Worm (Caenorhabditis elegans) whole organism, L1 larva: ENCODE results near the gene F21C10.9.

Experiments used
- C04F5.9 ChIP-seq: sonication (generic microtip); optimal IDR thresholded peaks from 2 replicates; lab custom pipeline; 2016; ENCODE audit warnings: missing genetic modification characterization, missing compliant biosample characterization
- C34B4.2 ChIP-seq: sonication (generic microtip); optimal IDR thresholded peaks from 2 replicates; lab custom pipeline; 2017; ENCODE audit warnings: mild to moderate bottlenecking, missing genetic modification characterization, missing compliant biosample characterization
- F16B12.6 ChIP-seq: fragments of 150-350 bp; optimal IDR thresholded peaks from 2 replicates; lab custom pipeline; 2014; ENCODE audit warnings: missing biosample characterization, missing genetic modification characterization
- Y116A8C.19 ChIP-seq: sonication (generic microtip); optimal IDR thresholded peaks from 2 replicates; lab custom pipeline; 2016; ENCODE audit warnings: missing compliant biosample characterization, missing genetic modification characterization, borderline replicate concordance
- aha-1 ChIP-seq: fragments of 150-350 bp; optimal IDR thresholded peaks from 2 replicates; lab custom pipeline; 2014; ENCODE audit warnings: missing biosample characterization, missing genetic modification characterization
- alr-1 ChIP-seq: fragments of 200-800 bp; sonication (Bioruptor generic); optimal IDR thresholded peaks from 2 replicates; lab custom pipeline; 2018; ENCODE audit warnings: borderline replicate concordance, mild to moderate bottlenecking, missing genetic modification characterization, missing compliant biosample characterization
- blmp-1 ChIP-seq: fragments of 150-350 bp; optimal IDR thresholded peaks from 2 replicates; lab custom pipeline; 2014; ENCODE audit warnings: missing biosample characterization, missing genetic modification characterization
- ceh-63 ChIP-seq: fragments of 200-800 bp; sonication (Bioruptor generic); optimal IDR thresholded peaks from 2 replicates; lab custom pipeline; 2018; ENCODE audit warnings: mild to moderate bottlenecking, missing genetic modification characterization, missing compliant biosample characterization
- ceh-8 ChIP-seq: fragments of 200-800 bp; sonication (Bioruptor generic); optimal IDR thresholded peaks from 2 replicates; lab custom pipeline; 2018; ENCODE audit warnings: mild to moderate bottlenecking, missing genetic modification characterization, moderate library complexity, missing compliant biosample characterization
- ceh-82 ChIP-seq, 3 experiments: fragments of 150-350 bp in 1 of 3; sonication (generic microtip) in 2 of 3; optimal IDR thresholded peaks; 2 replicates each; lab custom pipeline; 2014 to 2017; ENCODE audit warnings: missing biosample characterization in 3 of 3, missing genetic modification characterization in 3 of 3
- ceh-90 ChIP-seq: sonication (generic microtip); optimal IDR thresholded peaks from 2 replicates; lab custom pipeline; 2016; ENCODE audit warnings: missing genetic modification characterization, missing compliant biosample characterization
- ces-1 ChIP-seq: fragments of 150-350 bp; optimal IDR thresholded peaks from 2 replicates; lab custom pipeline; 2014; ENCODE audit warnings: missing biosample characterization, missing genetic modification reagents, missing genetic modification characterization
- dsc-1 ChIP-seq: sonication (generic microtip); optimal IDR thresholded peaks from 2 replicates; lab custom pipeline; 2016; ENCODE audit warnings: mild to moderate bottlenecking, missing genetic modification characterization, missing compliant biosample characterization
- efl-3 ChIP-seq: fragments of 200-800 bp; sonication (Bioruptor generic); optimal IDR thresholded peaks from 2 replicates; lab custom pipeline; 2018; ENCODE audit warnings: mild to moderate bottlenecking, missing genetic modification characterization, missing compliant biosample characterization
- egl-13 ChIP-seq: sonication (generic microtip); optimal IDR thresholded peaks from 2 replicates; lab custom pipeline; 2016; ENCODE audit warnings: missing genotype, missing genetic modification reagents, missing genetic modification characterization, missing compliant biosample characterization
- elt-2 ChIP-seq: sonication (generic microtip); optimal IDR thresholded peaks from 2 replicates; lab custom pipeline; 2016; ENCODE audit warnings: missing genetic modification characterization, mild to moderate bottlenecking, inconsistent platforms, missing compliant biosample characterization, missing genetic modification reagents
- fkh-10 ChIP-seq: sonication (generic microtip); optimal IDR thresholded peaks from 2 replicates; lab custom pipeline; 2017; ENCODE audit warnings: missing biosample characterization, missing genetic modification reagents, missing genetic modification characterization
- fos-1 ChIP-seq: fragments of 150-350 bp; optimal IDR thresholded peaks from 2 replicates; lab custom pipeline; 2014; ENCODE audit warnings: missing biosample characterization, missing genetic modification characterization
- grh-1 ChIP-seq: fragments of 200-800 bp; sonication (Bioruptor generic); IDR thresholded peaks from 2 replicates; pipeline ENCODE4 v1.3.6; 2022; ENCODE audit warnings: missing genetic modification reagents, missing genetic modification characterization, missing compliant biosample characterization
- hlh-17 ChIP-seq: fragments of 200-800 bp; sonication (Bioruptor generic); optimal IDR thresholded peaks from 2 replicates; lab custom pipeline; 2018; ENCODE audit warnings: missing genetic modification characterization, mild to moderate bottlenecking, missing compliant biosample characterization, moderate library complexity, borderline replicate concordance
- hlh-4 ChIP-seq: sonication (generic microtip); optimal IDR thresholded peaks from 2 replicates; lab custom pipeline; 2016; ENCODE audit warnings: mild to moderate bottlenecking, missing genetic modification characterization, missing compliant biosample characterization
- hpl-2 ChIP-seq: fragments of 150-350 bp; optimal IDR thresholded peaks from 2 replicates; lab custom pipeline; 2014; ENCODE audit warnings: missing biosample characterization, missing genetic modification reagents, missing genetic modification characterization
- irx-1 ChIP-seq: sonication (generic microtip); optimal IDR thresholded peaks from 2 replicates; lab custom pipeline; 2016; ENCODE audit warnings: missing genetic modification characterization, missing compliant biosample characterization
- isw-1 ChIP-seq: fragments of 200-800 bp; sonication (Bioruptor generic); IDR thresholded peaks from 2 replicates; pipeline ENCODE4 v1.3.6; 2022; ENCODE audit warnings: missing genetic modification characterization, missing compliant biosample characterization
- jun-1 ChIP-seq: fragments of 150-350 bp; optimal IDR thresholded peaks from 2 replicates; lab custom pipeline; 2014; ENCODE audit warnings: missing biosample characterization, missing genetic modification reagents, missing genetic modification characterization
- lin-13 ChIP-seq: fragments of 150-350 bp; optimal IDR thresholded peaks from 2 replicates; lab custom pipeline; 2014; ENCODE audit warnings: missing biosample characterization, missing genetic modification reagents, missing genetic modification characterization
- lin-14 ChIP-seq: fragments of 200-800 bp; sonication (Bioruptor generic); optimal IDR thresholded peaks from 2 replicates; lab custom pipeline; 2018; ENCODE audit warnings: mild to moderate bottlenecking, missing genetic modification characterization, moderate library complexity, missing compliant biosample characterization
- lin-15B ChIP-seq: fragments of 150-350 bp; sonication (generic microtip); optimal IDR thresholded peaks from 3 replicates; lab custom pipeline; 2014; ENCODE audit warnings: missing biosample characterization, missing genetic modification characterization
- lin-35 ChIP-seq, 2 experiments: fragments of 150-350 bp; optimal IDR thresholded peaks; 2 replicates each; lab custom pipeline; 2014; ENCODE audit warnings: missing biosample characterization in 2 of 2, missing genetic modification characterization in 2 of 2, missing genetic modification reagents in 2 of 2
- mdl-1 ChIP-seq, 2 experiments: fragments of 150-350 bp; optimal IDR thresholded peaks; 2 replicates each; lab custom pipeline; 2014 to 2017; ENCODE audit warnings: missing biosample characterization in 2 of 2, missing genetic modification characterization in 2 of 2, inconsistent platforms in 1 of 2
- mef-2 ChIP-seq: fragments of 150-350 bp; optimal IDR thresholded peaks from 2 replicates; lab custom pipeline; 2014; ENCODE audit warnings: missing biosample characterization, missing genetic modification characterization
- mep-1 ChIP-seq: fragments of 150-350 bp; optimal IDR thresholded peaks from 2 replicates; lab custom pipeline; 2014; ENCODE audit warnings: missing biosample characterization, missing genetic modification characterization
- nhr-12 ChIP-seq: sonication (generic microtip); optimal IDR thresholded peaks from 2 replicates; lab custom pipeline; 2017; ENCODE audit warnings: missing biosample characterization, missing genetic modification characterization
- nhr-19 ChIP-seq: fragments of 200-800 bp; sonication (Bioruptor generic); conservative IDR thresholded peaks from 2 replicates; pipeline ENCODE4 v1.3.6; 2022; ENCODE audit warnings: missing genetic modification characterization, missing compliant biosample characterization
- nhr-28 ChIP-seq: fragments of 150-350 bp; optimal IDR thresholded peaks from 2 replicates; lab custom pipeline; 2014; ENCODE audit warnings: missing biosample characterization, missing genetic modification characterization
- nhr-71 ChIP-seq: sonication (generic microtip); optimal IDR thresholded peaks from 2 replicates; lab custom pipeline; 2016; ENCODE audit warnings: mild to moderate bottlenecking, missing genetic modification characterization, moderate library complexity, missing compliant biosample characterization
- nhr-90 ChIP-seq: sonication (generic microtip); optimal IDR thresholded peaks from 2 replicates; lab custom pipeline; 2016; ENCODE audit warnings: mild to moderate bottlenecking, missing genetic modification characterization, missing compliant biosample characterization; ENCODE audit not compliant: poor library complexity
- pag-3 ChIP-seq: sonication (generic microtip); optimal IDR thresholded peaks from 2 replicates; lab custom pipeline; 2017; ENCODE audit warnings: missing genetic modification characterization, mild to moderate bottlenecking, missing compliant biosample characterization, antibody characterized with exemption, borderline replicate concordance; ENCODE audit not compliant: insufficient read depth
- pax-3 ChIP-seq: fragments of 200-800 bp; sonication (Bioruptor generic); optimal IDR thresholded peaks from 2 replicates; lab custom pipeline; 2018; ENCODE audit warnings: mild to moderate bottlenecking, missing genetic modification characterization, moderate library complexity, missing compliant biosample characterization
- rnt-1 ChIP-seq: sonication (generic microtip); optimal IDR thresholded peaks from 2 replicates; lab custom pipeline; 2016; ENCODE audit warnings: mild to moderate bottlenecking, missing genetic modification characterization, moderate library complexity, missing compliant biosample characterization
- sox-4 ChIP-seq: sonication (generic microtip); optimal IDR thresholded peaks from 2 replicates; lab custom pipeline; 2016; ENCODE audit warnings: missing genetic modification characterization, missing compliant biosample characterization
- swsn-7 ChIP-seq: sonication (generic microtip); optimal IDR thresholded peaks from 2 replicates; lab custom pipeline; 2016; ENCODE audit warnings: missing genetic modification characterization, missing compliant biosample characterization
- tbx-2 ChIP-seq: sonication (generic microtip); optimal IDR thresholded peaks from 2 replicates; lab custom pipeline; 2016; ENCODE audit warnings: missing genetic modification characterization, missing compliant biosample characterization
- tlp-1 ChIP-seq: fragments of 150-350 bp; optimal IDR thresholded peaks from 2 replicates; lab custom pipeline; 2014; ENCODE audit warnings: missing biosample characterization, missing genetic modification characterization
- unc-130 ChIP-seq: fragments of 150-350 bp; optimal IDR thresholded peaks from 2 replicates; lab custom pipeline; 2017; ENCODE audit warnings: missing biosample characterization, missing genetic modification characterization, inconsistent platforms
- unc-30 ChIP-seq: sonication (generic microtip); optimal IDR thresholded peaks from 2 replicates; lab custom pipeline; 2017; ENCODE audit warnings: missing biosample characterization, missing genetic modification characterization
- zip-4 ChIP-seq: fragments of 200-800 bp; sonication (Bioruptor generic); optimal IDR thresholded peaks from 2 replicates; lab custom pipeline; 2018; ENCODE audit warnings: mild to moderate bottlenecking, missing genetic modification characterization, moderate library complexity, missing compliant biosample characterization

F21C10.9 gene

DNA sequence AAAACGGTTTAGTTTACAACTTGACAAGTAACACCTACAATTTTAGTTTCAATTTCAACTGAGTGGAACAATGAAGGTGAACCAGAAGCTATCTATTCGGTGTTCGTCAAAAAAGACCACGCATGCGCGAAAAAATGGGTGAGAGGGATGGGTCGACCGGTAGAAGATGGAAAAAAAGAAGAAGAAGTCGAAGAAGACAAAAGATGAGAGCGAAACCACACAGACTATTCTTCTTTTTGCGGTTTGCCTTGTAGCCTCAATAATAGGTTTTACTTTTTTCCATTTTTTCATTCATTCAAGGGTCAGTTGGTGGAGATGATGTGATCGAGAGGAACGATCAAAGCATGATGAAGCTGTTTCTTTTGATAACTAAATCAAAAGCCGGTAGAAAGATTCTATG lies 16.1 kb downstream of the F21C10.9 start:
- no peak for TF ChIP-seq nhr-12 (tag; lab: Kevin White, UChicago)
- peak; percentile 62 for TF ChIP-seq blmp-1 (tag; lab: Kevin White, UChicago)
- TF ChIP-seq, all 84 proteins: peak for 1

DNA sequence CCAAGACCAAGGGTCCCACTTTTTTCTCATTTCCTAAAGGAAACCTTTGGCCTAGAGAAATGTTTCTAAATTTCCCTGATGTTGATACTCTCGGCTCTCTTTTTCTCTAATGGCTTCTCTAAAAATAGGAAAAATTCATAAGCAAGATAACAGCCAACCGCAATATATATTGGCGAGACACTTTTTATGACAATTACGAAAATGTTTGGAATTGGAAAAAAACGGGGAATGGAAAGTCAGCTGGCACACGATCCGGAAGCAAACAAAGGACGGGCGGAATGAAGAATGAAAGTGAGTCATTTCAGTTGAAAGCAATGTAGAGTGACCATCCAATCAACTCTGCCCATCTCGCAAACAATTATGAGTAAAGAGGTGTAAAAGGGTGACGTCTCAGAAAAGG lies 17.1 kb downstream of the F21C10.9 start:
- TF ChIP-seq dsc-1 (tag; lab: Kevin White, UChicago): no peak
- TF ChIP-seq jun-1 (tag; lab: Kevin White, UChicago): peak; percentile 16
- no peak for TF ChIP-seq hpl-2 (GFP tag; lab: Kevin White, UChicago)
- no peak for TF ChIP-seq tlp-1 (tag; lab: Kevin White, UChicago)
- TF ChIP-seq elt-2 (tag; lab: Kevin White, UChicago): peak; percentile 26
- TF ChIP-seq grh-1: no peak
- TF ChIP-seq lin-14 (GFP tag; lab: Kevin White, UChicago): peak; percentile 24
- TF ChIP-seq C04F5.9 (tag; lab: Kevin White, UChicago): no peak
- TF ChIP-seq mdl-1 (tag; optimal IDR thresholded peaks at IDR 0.05; lab: Kevin White, UChicago): peak in 1 of 2 experiments; percentile 7
- no peak for TF ChIP-seq fos-1
- no peak for TF ChIP-seq fkh-10 (GFP tag; lab: Kevin White, UChicago)
- no peak for TF ChIP-seq nhr-19 (GFP tag; lab: Robert Waterston, UW)

DNA sequence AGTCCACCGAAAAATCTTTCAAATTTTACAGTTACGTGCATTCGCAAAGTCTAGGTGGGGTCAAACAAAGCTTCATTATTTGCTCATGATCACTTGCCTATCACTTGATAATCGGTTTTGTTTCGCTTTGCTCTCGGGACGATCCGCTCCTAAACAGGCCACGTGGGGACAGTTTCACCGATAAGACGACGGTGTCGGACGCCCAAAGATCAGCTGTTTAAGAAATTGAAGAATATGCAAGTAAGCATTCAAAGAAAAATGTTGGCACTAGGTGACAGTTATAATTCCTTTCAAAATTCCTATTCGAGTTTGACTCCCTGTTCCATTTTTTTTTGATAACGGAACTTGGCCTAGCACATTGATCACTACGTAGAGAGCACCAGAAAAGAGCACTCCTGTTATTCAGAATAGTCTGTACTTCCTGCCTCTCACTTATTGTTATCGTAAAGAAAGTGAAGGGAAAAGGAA lies 18.5 kb downstream of the F21C10.9 start:
- TF ChIP-seq zip-4 (GFP tag; lab: Kevin White, UChicago) (no peak), lin-14 (GFP tag; lab: Kevin White, UChicago) (peak; percentile 11), egl-13 (peak; percentile 14), C34B4.2 (no peak), mef-2 (tag; lab: Kevin White, UChicago) (no peak), pag-3 (tag; lab: Kevin White, UChicago) (no peak), lin-13 (GFP tag; lab: Kevin White, UChicago) (no peak), nhr-71 (peak; percentile 46), nhr-28 (tag; lab: Kevin White, UChicago) (no peak), ceh-8 (GFP tag; lab: Kevin White, UChicago) (no peak), hlh-4 (tag; lab: Kevin White, UChicago) (no peak), F16B12.6 (no peak), elt-2 (tag; lab: Kevin White, UChicago) (peak; percentile 97), hpl-2 (GFP tag; lab: Kevin White, UChicago) (no peak), hlh-17 (no peak), alr-1 (tag; lab: Kevin White, UChicago) (no peak), ces-1 (GFP tag; lab: Kevin White, UChicago) (no peak), efl-3 (no peak), dsc-1 (tag; lab: Kevin White, UChicago) (no peak), rnt-1 (tag; lab: Kevin White, UChicago) (no peak), mep-1 (tag; lab: Kevin White, UChicago) (no peak), unc-130 (tag; lab: Kevin White, UChicago) (no peak), isw-1 (no peak), lin-35 (GFP tag; optimal IDR thresholded peaks at IDR 0.05; lab: Kevin White, UChicago) (peak in 1 of 2 experiments; percentile 53), sox-4 (tag; lab: Kevin White, UChicago) (no peak), Y116A8C.19 (tag; lab: Kevin White, UChicago) (no peak), C04F5.9 (tag; lab: Kevin White, UChicago) (no peak), tbx-2 (tag; lab: Kevin White, UChicago) (no peak), pax-3 (tag; lab: Kevin White, UChicago) (no peak), ceh-63 (no peak), fkh-10 (GFP tag; lab: Kevin White, UChicago) (no peak), ceh-82 (tag; optimal IDR thresholded peaks at IDR 0.05; lab: Kevin White, UChicago) (no peak), aha-1 (tag; lab: Kevin White, UChicago) (no peak), irx-1 (tag; lab: Kevin White, UChicago) (no peak), ceh-90 (no peak), swsn-7 (tag; lab: Kevin White, UChicago) (no peak), nhr-90 (tag; lab: Kevin White, UChicago) (peak; percentile 52), mdl-1 (tag; optimal IDR thresholded peaks at IDR 0.05; lab: Kevin White, UChicago) (peak in 1 of 2 experiments; percentile 65), unc-30 (tag; lab: Kevin White, UChicago) (no peak), lin-15B (tag; lab: Kevin White, UChicago) (no peak), nhr-19 (GFP tag; lab: Robert Waterston, UW) (peak; percentile 25; the same call in 1 of the 2 replicates)
